Fruit fly (Drosophila melanogaster): ENCODE measurements around the gene Culd.

Culd gene

dm6 chr3L:8346100-8346980 is 9.8 kb downstream of the Culd start, which contains the start of the genes CG7182 and GAPcenA (continued):
- TF ChIP-seq br (optimal IDR thresholded peaks at IDR 0.05) (no peak), ato (GFP tag; IDR thresholded peaks at IDR 0.05; ENCODE audit: partially characterized antibody) (peak; percentile 33; the same call in 1 of the 2 replicates), HHEX (GFP tag; optimal IDR thresholded peaks at IDR 0.05) (no peak), lmd (GFP tag; IDR thresholded peaks at IDR 0.05) (peak; percentile 33; the same call in 1 of the 2 replicates), sr (GFP tag; IDR thresholded peaks at IDR 0.05) (peak; percentile 17; the same call in 1 of the 3 replicates), exex (tag; optimal IDR thresholded peaks at IDR 0.05) (peak; percentile 31), ftz-f1 (GFP tag; optimal IDR thresholded peaks at IDR 0.05) (peak; percentile 38), CG12104 (GFP tag; optimal IDR thresholded peaks at IDR 0.05) (peak; percentile 77), CG2875 (GFP tag; optimal IDR thresholded peaks at IDR 0.05) (no peak), CG18764 (GFP tag; optimal IDR thresholded peaks at IDR 0.05) (peak; percentile 42), CG9727 (GFP tag; optimal IDR thresholded peaks at IDR 0.05) (peak; percentile 67), CG2712 (tag; optimal IDR thresholded peaks at IDR 0.05) (peak; percentile 82), Ada2b (GFP tag; IDR thresholded peaks at IDR 0.05) (0 out of 2 replicates have a peak, but pooled peaks have one; percentile 5), unc-4 (GFP tag; IDR thresholded peaks at IDR 0.05; ENCODE audit: partially characterized antibody) (peak; percentile 64), CG34422 (GFP tag; IDR thresholded peaks at IDR 0.05) (peak; percentile 80; the same call in 1 of the 3 replicates), kay (GFP tag; optimal IDR thresholded peaks at IDR 0.05) (peak; percentile 33), Antp (GFP tag; optimal IDR thresholded peaks at IDR 0.05) (peak; percentile 16), mirr (GFP tag; optimal IDR thresholded peaks at IDR 0.05) (peak; percentile 36), CG12155 (GFP tag; optimal IDR thresholded peaks at IDR 0.05) (peak; percentile 72), Lhr (GFP tag; optimal IDR thresholded peaks at IDR 0.05) (peak; percentile 34), CG1233 (GFP tag; optimal IDR thresholded peaks at IDR 0.05) (peak; percentile 73), fd64A (GFP tag; optimal IDR thresholded peaks at IDR 0.05) (no peak), bowl (GFP tag; IDR thresholded peaks at IDR 0.05) (no peak), CG18619 (GFP tag; optimal IDR thresholded peaks at IDR 0.05) (peak; percentile 63), PHDP (tag; optimal IDR thresholded peaks at IDR 0.05) (peak; percentile 74), Max (GFP tag; optimal IDR thresholded peaks at IDR 0.05) (peak; percentile 77), ttk (GFP tag; IDR thresholded peaks at IDR 0.05) (0 out of 2 replicates have a peak, but pooled peaks have one; percentile 10), tgo (GFP tag; IDR thresholded peaks at IDR 0.05) (peak; percentile 46), CG6254 (GFP tag; optimal IDR thresholded peaks at IDR 0.05) (no peak), Hr39 (optimal IDR thresholded peaks at IDR 0.05) (no peak), Scr (GFP tag; IDR thresholded peaks at IDR 0.05; ENCODE audit: partially characterized antibody) (peak; percentile 72), ranshi (GFP tag; IDR thresholded peaks at IDR 0.05) (peak; percentile 36; the same call in 1 of the 2 replicates), cato (GFP tag; optimal IDR thresholded peaks at IDR 0.05; ENCODE audit: borderline replicate concordance) (peak; percentile 27), Ets97D (GFP tag; optimal IDR thresholded peaks at IDR 0.05) (peak; percentile 39), CG18476 (GFP tag; optimal IDR thresholded peaks at IDR 0.05) (peak; percentile 56), dm (GFP tag; optimal IDR thresholded peaks at IDR 0.05) (peak; percentile 91), CG10209 (GFP tag; optimal IDR thresholded peaks at IDR 0.05) (peak; percentile 69), hb (GFP tag; IDR thresholded peaks at IDR 0.05; ENCODE audit: partially characterized antibody) (no peak; the same call in 2 of the 3 replicates), Nf-YB (GFP tag; optimal IDR thresholded peaks at IDR 0.05) (peak; percentile 57), Meics (GFP tag; optimal IDR thresholded peaks at IDR 0.05) (peak; percentile 75), CG33557 (GFP tag; optimal IDR thresholded peaks at IDR 0.05) (peak; percentile 76), NfI (GFP tag; optimal IDR thresholded peaks at IDR 0.05) (peak; percentile 75), Abd-B (GFP tag; optimal IDR thresholded peaks at IDR 0.05) (peak; percentile 71), MESR4 (GFP tag; optimal IDR thresholded peaks at IDR 0.05) (peak; percentile 47), Elba2 (GFP tag; optimal IDR thresholded peaks at IDR 0.05) (peak; percentile 60), BEAF-32 (GFP tag; optimal IDR thresholded peaks at IDR 0.05) (peak; percentile 72), Opbp (GFP tag; IDR thresholded peaks at IDR 0.05; ENCODE audit: partially characterized antibody) (no peak), CG17328 (GFP tag; IDR thresholded peaks at IDR 0.05) (no peak)

Measured in whole organism, embryonic.